Worm (Caenorhabditis elegans) whole organism, young adult: ENCODE data around the gene npr-22.

Source experiments
- C06A6.2 ChIP-seq: fragments of 200-800 bp; sonication (Bioruptor generic); conservative IDR thresholded peaks from 2 replicates; pipeline ENCODE4 v1.3.6; 2022; ENCODE audit warnings: missing genetic modification characterization, missing compliant biosample characterization
- C17E4.6 ChIP-seq: fragments of 200-800 bp; sonication (Bioruptor generic); IDR thresholded peaks from 2 replicates; pipeline ENCODE4 v1.3.6; 2022; ENCODE audit warnings: missing genetic modification reagents, missing genetic modification characterization, missing compliant biosample characterization
- F23B12.7 ChIP-seq: sonication (generic microtip); optimal IDR thresholded peaks from 2 replicates; lab custom pipeline; 2017; ENCODE audit warnings: missing genetic modification characterization, mild to moderate bottlenecking, missing compliant biosample characterization, antibody characterized with exemption, moderate library complexity; ENCODE audit not compliant: insufficient read depth
- F52B5.7 ChIP-seq: sonication (generic microtip); optimal IDR thresholded peaks from 2 replicates; lab custom pipeline; 2016; ENCODE audit warnings: mild to moderate bottlenecking, missing genetic modification characterization, missing compliant biosample characterization
- F55B11.4 ChIP-seq: sonication (generic microtip); optimal IDR thresholded peaks from 2 replicates; lab custom pipeline; 2016; ENCODE audit warnings: missing compliant biosample characterization, missing genetic modification characterization, borderline replicate concordance; ENCODE audit not compliant: insufficient read depth
- T07F8.4 ChIP-seq: sonication (generic microtip); optimal IDR thresholded peaks from 2 replicates; lab custom pipeline; 2016; ENCODE audit warnings: mild to moderate bottlenecking, missing genetic modification characterization, moderate library complexity, missing compliant biosample characterization
- Y53F4B.3 ChIP-seq: fragments of 200-800 bp; sonication (Bioruptor generic); IDR thresholded peaks from 2 replicates; pipeline ENCODE4 v1.3.6; 2022; ENCODE audit warnings: missing genetic modification reagents, missing genetic modification characterization, missing compliant biosample characterization
- Y53G8AR.9 ChIP-seq: fragments of 200-800 bp; sonication (Bioruptor generic); conservative IDR thresholded peaks from 2 replicates; pipeline ENCODE4 v1.3.6; 2022; ENCODE audit warnings: missing genetic modification reagents, missing genetic modification characterization, missing compliant biosample characterization
- Y95B8A.8 ChIP-seq: fragments of 200-800 bp; sonication (Bioruptor generic); IDR thresholded peaks from 2 replicates; pipeline ENCODE4 v1.3.6; 2022; ENCODE audit warnings: missing genetic modification reagents, missing genetic modification characterization, missing compliant biosample characterization
- ZK185.1 ChIP-seq: sonication (generic microtip); optimal IDR thresholded peaks from 2 replicates; lab custom pipeline; 2016; ENCODE audit warnings: mild to moderate bottlenecking, missing genetic modification characterization, missing compliant biosample characterization; ENCODE audit not compliant: poor library complexity, severe bottlenecking
- aptf-2 ChIP-seq: fragments of 200-800 bp; sonication (Bioruptor generic); conservative IDR thresholded peaks from 2 replicates; pipeline ENCODE4 v1.3.6; 2022; ENCODE audit warnings: missing genetic modification reagents, missing genetic modification characterization, missing compliant biosample characterization
- atf-7 ChIP-seq: sonication (generic microtip); optimal IDR thresholded peaks from 2 replicates; lab custom pipeline; 2017; ENCODE audit warnings: mild to moderate bottlenecking, missing genetic modification characterization, missing compliant biosample characterization
- attf-5 ChIP-seq: fragments of 200-800 bp; sonication (Bioruptor generic); optimal IDR thresholded peaks from 2 replicates; lab custom pipeline; 2018; ENCODE audit warnings: mild to moderate bottlenecking, missing genetic modification characterization, missing compliant biosample characterization
- attf-6 ChIP-seq: fragments of 200-800 bp; sonication (Bioruptor generic); IDR thresholded peaks from 2 replicates; pipeline ENCODE4 v1.3.6; 2022; ENCODE audit warnings: missing genetic modification reagents, missing genetic modification characterization, missing compliant biosample characterization
- ccch-3 ChIP-seq: fragments of 200-800 bp; sonication (Bioruptor generic); optimal IDR thresholded peaks from 2 replicates; lab custom pipeline; 2018; ENCODE audit warnings: mild to moderate bottlenecking, missing genetic modification characterization, missing compliant biosample characterization
- cebp-1 ChIP-seq, 2 experiments: fragments of 200-800 bp in 1 of 2; sonication (Bioruptor generic) in 1 of 2; sonication (generic microtip) in 1 of 2; IDR thresholded peaks in 1 of 2; optimal IDR thresholded peaks in 1 of 2; 2 replicates each; pipeline versions ENCODE4 v1.3.6 to Lab custom; 2017 to 2022; ENCODE audit warnings: missing compliant biosample characterization in 2 of 2, missing genetic modification characterization in 2 of 2, mild to moderate bottlenecking in 1 of 2, missing genetic modification reagents in 1 of 2, moderate library complexity in 1 of 2
- ceh-27 ChIP-seq: fragments of 200-800 bp; sonication (Bioruptor generic); optimal IDR thresholded peaks from 2 replicates; lab custom pipeline; 2018; ENCODE audit warnings: mild to moderate bottlenecking, missing genetic modification characterization, moderate library complexity, missing compliant biosample characterization
- dpff-1 ChIP-seq: sonication (generic microtip); optimal IDR thresholded peaks from 2 replicates; lab custom pipeline; 2017; ENCODE audit warnings: mild to moderate bottlenecking, missing genetic modification characterization, missing compliant biosample characterization
- efl-1 ChIP-seq: fragments of 150-350 bp; optimal IDR thresholded peaks from 2 replicates; lab custom pipeline; 2014; ENCODE audit warnings: missing biosample characterization, missing genetic modification reagents, missing genetic modification characterization
- egl-18 ChIP-seq: fragments of 200-800 bp; sonication (Bioruptor generic); IDR thresholded peaks from 2 replicates; pipeline ENCODE4 v1.3.6; 2022; ENCODE audit warnings: missing genetic modification reagents, missing genetic modification characterization, missing compliant biosample characterization
- egl-44 ChIP-seq: fragments of 200-800 bp; sonication (Bioruptor generic); IDR thresholded peaks from 2 replicates; pipeline ENCODE4 v1.3.6; 2022; ENCODE audit warnings: missing genetic modification reagents, missing genetic modification characterization, missing compliant biosample characterization
- ekl-4 ChIP-seq: fragments of 200-800 bp; sonication (Bioruptor generic); IDR thresholded peaks from 2 replicates; pipeline ENCODE4 v1.3.6; 2022; ENCODE audit warnings: missing genetic modification reagents, missing genetic modification characterization, missing compliant biosample characterization
- gei-17 ChIP-seq: fragments of 200-800 bp; sonication (Bioruptor generic); optimal IDR thresholded peaks from 2 replicates; lab custom pipeline; 2018; ENCODE audit warnings: mild to moderate bottlenecking, missing genetic modification characterization, missing compliant biosample characterization
- hlh-26 ChIP-seq: fragments of 200-800 bp; sonication (Bioruptor generic); conservative IDR thresholded peaks from 2 replicates; pipeline ENCODE4 v1.3.6; 2022; ENCODE audit warnings: missing genetic modification reagents, missing genetic modification characterization, missing compliant biosample characterization
- hsf-1 ChIP-seq: fragments of 200-800 bp; sonication (Bioruptor generic); IDR thresholded peaks from 2 replicates; pipeline ENCODE4 v1.3.6; 2022; ENCODE audit warnings: missing genetic modification reagents, missing genetic modification characterization, missing compliant biosample characterization
- let-607 ChIP-seq, 2 experiments: fragments of 200-800 bp in 1 of 2; sonication (Bioruptor generic) in 1 of 2; sonication (generic microtip) in 1 of 2; optimal IDR thresholded peaks; 2 replicates each; lab custom pipeline; 2016 to 2018; ENCODE audit warnings: mild to moderate bottlenecking in 2 of 2, missing compliant biosample characterization in 2 of 2, missing genetic modification characterization in 2 of 2, moderate library complexity in 2 of 2, missing genotype in 1 of 2
- lin-35 ChIP-seq, 3 experiments: fragments of 150-350 bp in 2 of 3; sonication (generic microtip) in 1 of 3; optimal IDR thresholded peaks; 2 replicates each; lab custom pipeline; 2014 to 2018; ENCODE audit warnings: missing biosample characterization in 3 of 3, missing genetic modification characterization in 3 of 3, missing genetic modification reagents in 3 of 3
- lin-54 ChIP-seq: fragments of 200-800 bp; sonication (Bioruptor generic); optimal IDR thresholded peaks from 2 replicates; lab custom pipeline; 2018; ENCODE audit warnings: mild to moderate bottlenecking, missing genetic modification characterization, missing compliant biosample characterization
- lsl-1 ChIP-seq: fragments of 200-800 bp; sonication (Bioruptor generic); optimal IDR thresholded peaks from 2 replicates; lab custom pipeline; 2018; ENCODE audit warnings: mild to moderate bottlenecking, missing genetic modification characterization, moderate library complexity, missing compliant biosample characterization
- madf-8 ChIP-seq: fragments of 200-800 bp; sonication (Bioruptor generic); conservative IDR thresholded peaks from 2 replicates; pipeline ENCODE4 v1.3.6; 2022; ENCODE audit warnings: missing genetic modification reagents, missing genetic modification characterization, missing compliant biosample characterization
- mcd-1 ChIP-seq: fragments of 200-800 bp; sonication (Bioruptor generic); IDR thresholded peaks from 2 replicates; pipeline ENCODE4 v1.3.6; 2022; ENCODE audit warnings: missing genetic modification reagents, missing genetic modification characterization, missing compliant biosample characterization
- mel-28 ChIP-seq: sonication (generic microtip); optimal IDR thresholded peaks from 2 replicates; lab custom pipeline; 2016; ENCODE audit warnings: borderline replicate concordance, mild to moderate bottlenecking, missing genetic modification characterization, missing compliant biosample characterization
- mes-4 ChIP-seq: sonication (generic microtip); optimal IDR thresholded peaks from 2 replicates; lab custom pipeline; 2016; ENCODE audit warnings: missing genotype, missing genetic modification characterization, missing compliant biosample characterization
- nfya-1 ChIP-seq: sonication (generic microtip); optimal IDR thresholded peaks from 2 replicates; lab custom pipeline; 2017; ENCODE audit warnings: antibody characterized with exemption, missing compliant biosample characterization, missing genetic modification characterization, borderline replicate concordance; ENCODE audit not compliant: insufficient read depth
- nfya-2 ChIP-seq: fragments of 200-800 bp; sonication (Bioruptor generic); IDR thresholded peaks from 2 replicates; pipeline ENCODE4 v1.3.6; 2022; ENCODE audit warnings: missing genetic modification reagents, missing genetic modification characterization, missing compliant biosample characterization
- nfyb-1 ChIP-seq: fragments of 200-800 bp; sonication (Bioruptor generic); IDR thresholded peaks from 2 replicates; pipeline ENCODE4 v1.3.6; 2022; ENCODE audit warnings: missing genetic modification reagents, missing genetic modification characterization, missing compliant biosample characterization
- nhr-27 ChIP-seq: fragments of 200-800 bp; sonication (Bioruptor generic); optimal IDR thresholded peaks from 2 replicates; lab custom pipeline; 2018; ENCODE audit warnings: mild to moderate bottlenecking, missing genetic modification characterization, moderate library complexity, missing compliant biosample characterization
- rcor-1 ChIP-seq: fragments of 200-800 bp; sonication (Bioruptor generic); IDR thresholded peaks from 2 replicates; pipeline ENCODE4 v1.3.6; 2022; ENCODE audit warnings: missing genetic modification reagents, missing genetic modification characterization, missing compliant biosample characterization
- rec-8 ChIP-seq, 2 experiments: sonication (generic microtip); optimal IDR thresholded peaks; 2 replicates each; lab custom pipeline; 2016; ENCODE audit warnings: mild to moderate bottlenecking in 2 of 2, missing genetic modification characterization in 2 of 2, missing genetic modification reagents in 2 of 2, missing genotype in 2 of 2, missing biosample characterization in 1 of 2, missing compliant biosample characterization in 1 of 2, moderate library complexity in 1 of 2
- sea-2 ChIP-seq: fragments of 200-800 bp; sonication (Bioruptor generic); IDR thresholded peaks from 2 replicates; pipeline ENCODE4 v1.3.6; 2022; ENCODE audit warnings: missing genetic modification characterization, missing compliant biosample characterization
- somi-1 ChIP-seq: fragments of 200-800 bp; sonication (Bioruptor generic); optimal IDR thresholded peaks from 2 replicates; lab custom pipeline; 2018; ENCODE audit warnings: mild to moderate bottlenecking, missing genetic modification characterization, missing compliant biosample characterization
- tbp1 ChIP-seq: fragments of 200-800 bp; sonication (Bioruptor generic); optimal IDR thresholded peaks from 2 replicates; lab custom pipeline; 2018; ENCODE audit warnings: mild to moderate bottlenecking, missing genetic modification characterization, missing compliant biosample characterization
- ztf-28 ChIP-seq: fragments of 200-800 bp; sonication (Bioruptor generic); IDR thresholded peaks from 2 replicates; pipeline ENCODE4 v1.3.6; 2022; ENCODE audit warnings: missing genetic modification reagents, missing genetic modification characterization, missing compliant biosample characterization

The npr-22 gene

DNA sequence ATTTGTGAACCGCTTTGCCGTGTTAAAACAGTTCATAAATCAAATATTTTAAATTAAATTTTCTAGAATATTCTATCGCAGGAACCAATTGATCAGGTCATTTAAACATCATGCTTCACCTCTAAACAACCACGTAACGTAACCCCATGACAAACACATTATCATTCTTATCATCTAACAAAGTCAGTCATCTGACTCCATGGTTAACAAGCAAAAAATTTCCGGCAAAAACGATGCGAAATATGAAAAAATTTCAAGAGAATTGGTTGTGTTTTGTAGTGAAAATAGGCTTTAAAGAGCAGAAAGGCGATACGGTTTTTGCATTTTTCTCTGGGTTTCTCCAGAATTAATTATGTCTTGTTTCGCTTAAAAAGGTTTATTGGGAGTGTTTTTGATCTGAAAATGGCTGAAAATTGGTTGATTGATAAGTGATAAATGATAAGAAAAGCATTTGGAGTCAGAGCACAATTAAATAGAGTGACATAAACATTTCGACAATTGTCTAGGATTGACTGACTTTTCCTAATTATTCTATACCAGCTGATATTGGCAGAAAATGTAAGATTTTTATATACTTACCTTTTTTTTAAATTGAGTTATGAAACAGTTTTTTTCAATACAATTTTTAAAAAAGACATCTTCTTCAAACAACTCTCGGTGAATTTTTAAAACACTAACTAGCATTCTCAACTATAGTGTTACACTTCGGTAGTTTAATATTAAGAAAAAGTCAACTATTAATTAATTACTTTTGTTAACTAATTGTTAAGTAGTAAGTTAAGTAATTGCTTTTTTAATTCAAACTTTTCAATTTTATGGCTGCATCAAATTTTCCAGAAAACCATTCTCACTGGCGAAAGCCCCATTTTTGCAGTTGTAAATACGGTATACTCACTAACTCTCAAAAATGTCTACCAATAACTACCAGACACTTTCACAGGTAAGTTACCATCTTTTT, 26.1 kb downstream of the npr-22 start, which contains the start of gene catp-7 (continued):
- TF ChIP-seq madf-8 (GFP tag; lab: Robert Waterston, UW) (no peak), ccch-3 (GFP tag; lab: Kevin White, UChicago) (no peak), Y53F4B.3 (GFP tag; lab: Robert Waterston, UW) (no peak), C06A6.2 (GFP tag; lab: Robert Waterston, UW) (no peak), rec-8 (tag; optimal IDR thresholded peaks at IDR 0.05; lab: Kevin White, UChicago) (no peak), tbp1 (peak; percentile 23), Y53G8AR.9 (0 out of 2 replicates have a peak, but pooled peaks have one; percentile 41), rcor-1 (GFP tag; lab: Robert Waterston, UW) (no peak), sea-2 (GFP tag; lab: Robert Waterston, UW) (no peak), efl-1 (no peak), cebp-1 (GFP tag; IDR thresholded peaks at IDR 0.05; lab: Robert Waterston, UW) (no peak), cebp-1 (tag; optimal IDR thresholded peaks at IDR 0.05; lab: Kevin White, UChicago) (peak; percentile 58)

DNA sequence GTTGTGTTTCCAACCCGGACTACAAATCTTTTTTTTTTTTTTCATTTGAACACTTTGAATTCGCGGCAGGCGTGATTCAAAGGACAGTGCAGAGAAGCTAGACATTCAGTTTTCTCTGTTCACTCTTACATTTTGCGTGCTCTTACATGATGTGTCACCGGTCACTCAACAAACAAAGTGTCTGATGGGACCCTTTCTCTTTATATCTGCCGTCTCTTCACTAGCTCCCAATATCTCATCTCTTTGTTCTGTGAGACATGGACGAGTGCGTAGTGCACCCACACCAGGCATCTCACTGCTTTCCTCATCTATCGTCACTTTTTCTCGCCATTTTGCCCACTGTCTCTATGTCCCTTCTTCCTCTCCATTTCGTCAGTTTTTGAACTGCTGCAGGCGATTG, 27.8 kb downstream of the npr-22 start:
- TF ChIP-seq mcd-1 (GFP tag; lab: Robert Waterston, UW) (no peak), Y95B8A.8 (GFP tag; lab: Robert Waterston, UW) (no peak), ZK185.1 (tag; lab: Kevin White, UChicago) (no peak), lsl-1 (GFP tag; lab: Kevin White, UChicago) (no peak), tbp1 (peak; percentile 23), lin-35 (GFP tag; optimal IDR thresholded peaks at IDR 0.05; lab: Kevin White, UChicago) (peak in 1 of 3 experiments; percentile 21), aptf-2 (GFP tag; lab: Robert Waterston, UW) (no peak), dpff-1 (tag; lab: Kevin White, UChicago) (no peak), somi-1 (GFP tag; lab: Kevin White, UChicago) (peak; percentile 1), madf-8 (GFP tag; lab: Robert Waterston, UW) (no peak), egl-44 (GFP tag; lab: Robert Waterston, UW) (no peak), mel-28 (tag; lab: Kevin White, UChicago) (no peak), gei-17 (no peak), let-607 (tag; optimal IDR thresholded peaks at IDR 0.05; lab: Kevin White, UChicago) (peak; percentile 3 to 8), hlh-26 (GFP tag; lab: Robert Waterston, UW) (no peak), C17E4.6 (GFP tag; lab: Robert Waterston, UW) (no peak), mes-4 (tag; lab: Kevin White, UChicago) (no peak), nfyb-1 (GFP tag; lab: Robert Waterston, UW) (peak; percentile 55; the same call in 1 of the 2 replicates), ztf-28 (no peak), egl-18 (GFP tag; lab: Robert Waterston, UW) (no peak), lin-54 (GFP tag; lab: Kevin White, UChicago) (no peak), ccch-3 (GFP tag; lab: Kevin White, UChicago) (no peak), hsf-1 (GFP tag; lab: Robert Waterston, UW) (no peak), F52B5.7 (tag; lab: Kevin White, UChicago) (no peak), attf-5 (peak; percentile 8), F55B11.4 (tag; lab: Kevin White, UChicago) (no peak), sea-2 (GFP tag; lab: Robert Waterston, UW) (no peak), ceh-27 (GFP tag; lab: Kevin White, UChicago) (peak; percentile 1), atf-7 (tag; lab: Kevin White, UChicago) (no peak), F23B12.7 (tag; lab: Kevin White, UChicago) (no peak), attf-6 (no peak), T07F8.4 (tag; lab: Kevin White, UChicago) (no peak), ekl-4 (GFP tag; lab: Robert Waterston, UW) (no peak), nfya-1 (tag; lab: Kevin White, UChicago) (no peak), nhr-27 (tag; lab: Kevin White, UChicago) (no peak), nfya-2 (GFP tag; lab: Robert Waterston, UW) (no peak)
